Worm (Caenorhabditis elegans) whole organism, L4 larva: ENCODE results near the gene C47D12.5.

Experiments
- F10B5.3 ChIP-seq: sonication (generic microtip); optimal IDR thresholded peaks from 2 replicates; lab custom pipeline; 2016; ENCODE audit warnings: mild to moderate bottlenecking, missing genetic modification characterization, missing compliant biosample characterization
- T26A8.4 ChIP-seq: fragments of 200-800 bp; sonication (Bioruptor generic); IDR thresholded peaks from 2 replicates; pipeline ENCODE4 v1.3.6; 2022; ENCODE audit warnings: missing genetic modification characterization, missing compliant biosample characterization
- Y105C5A.15 ChIP-seq: fragments of 200-800 bp; sonication (Bioruptor generic); IDR thresholded peaks from 2 replicates; pipeline ENCODE4 v1.3.6; 2022; ENCODE audit warnings: missing genetic modification characterization, missing compliant biosample characterization
- Y5F2A.4 ChIP-seq: fragments of 200-800 bp; sonication (Bioruptor generic); optimal IDR thresholded peaks from 2 replicates; lab custom pipeline; 2018; ENCODE audit warnings: mild to moderate bottlenecking, missing genetic modification characterization, missing compliant biosample characterization
- ZK337.2 ChIP-seq: fragments of 200-800 bp; sonication (Bioruptor generic); IDR thresholded peaks from 2 replicates; pipeline ENCODE4 v1.3.6; 2022; ENCODE audit warnings: missing genetic modification reagents, missing genetic modification characterization, missing compliant biosample characterization
- ZK546.5 ChIP-seq, 2 experiments: sonication (generic microtip); optimal IDR thresholded peaks; 2 replicates each; lab custom pipeline; 2017; ENCODE audit warnings: missing biosample characterization in 2 of 2, missing genetic modification characterization in 2 of 2
- ama-1 ChIP-seq: fragments of 150-350 bp; optimal IDR thresholded peaks from 2 replicates; lab custom pipeline; 2014; ENCODE audit warnings: inconsistent platforms, mixed read lengths
- arid-1 ChIP-seq: fragments of 200-800 bp; sonication (Bioruptor generic); conservative IDR thresholded peaks from 2 replicates; pipeline ENCODE4 v1.3.6; 2022; ENCODE audit warnings: missing genetic modification reagents, missing genetic modification characterization, missing compliant biosample characterization
- ceh-20 ChIP-seq: fragments of 200-800 bp; sonication (Bioruptor generic); IDR thresholded peaks from 2 replicates; pipeline ENCODE4 v1.3.6; 2022; ENCODE audit warnings: missing genetic modification reagents, missing genetic modification characterization, missing compliant biosample characterization
- ces-1 ChIP-seq: fragments of 150-350 bp; sonication (generic microtip); optimal IDR thresholded peaks from 4 replicates; lab custom pipeline; 2014; ENCODE audit warnings: missing biosample characterization, missing genetic modification reagents, missing genetic modification characterization
- ctbp-1 ChIP-seq: fragments of 200-800 bp; sonication (Bioruptor generic); IDR thresholded peaks from 2 replicates; pipeline ENCODE4 v1.3.6; 2022; ENCODE audit warnings: missing genetic modification reagents, missing genetic modification characterization, missing compliant biosample characterization
- daf-12 ChIP-seq: fragments of 150-350 bp; optimal IDR thresholded peaks from 2 replicates; lab custom pipeline; 2014; ENCODE audit warnings: missing biosample characterization, missing genetic modification reagents, missing genetic modification characterization
- daf-16 ChIP-seq, 3 experiments: sonication (generic microtip); optimal IDR thresholded peaks; 2 replicates each; lab custom pipeline; 2016 to 2017; ENCODE audit warnings: missing genetic modification characterization in 3 of 3, missing genetic modification reagents in 3 of 3, mild to moderate bottlenecking in 2 of 3, missing compliant biosample characterization in 2 of 3, missing biosample characterization in 1 of 3, moderate library complexity in 1 of 3
- daf-19 ChIP-seq: fragments of 200-800 bp; sonication (Bioruptor generic); conservative IDR thresholded peaks from 2 replicates; pipeline ENCODE4 v1.3.6; 2022; ENCODE audit warnings: missing genetic modification characterization, missing compliant biosample characterization
- daf-8 ChIP-seq: fragments of 200-800 bp; sonication (Bioruptor generic); IDR thresholded peaks from 2 replicates; pipeline ENCODE4 v1.3.6; 2022; ENCODE audit warnings: missing genetic modification characterization, missing compliant biosample characterization
- dmd-8 ChIP-seq: fragments of 200-800 bp; sonication (Bioruptor generic); IDR thresholded peaks from 2 replicates; pipeline ENCODE4 v1.3.6; 2022; ENCODE audit warnings: missing genetic modification characterization, missing compliant biosample characterization
- dmd-9 ChIP-seq: fragments of 200-800 bp; sonication (Bioruptor generic); IDR thresholded peaks from 2 replicates; pipeline ENCODE4 v1.3.6; 2022; ENCODE audit warnings: missing genetic modification reagents, missing genetic modification characterization, missing compliant biosample characterization
- dpl-1 ChIP-seq: fragments of 150-350 bp; optimal IDR thresholded peaks from 2 replicates; lab custom pipeline; 2014; ENCODE audit warnings: missing biosample characterization, missing genetic modification reagents, missing genetic modification characterization
- duxl-1 ChIP-seq: sonication (generic microtip); optimal IDR thresholded peaks from 2 replicates; lab custom pipeline; 2016; ENCODE audit warnings: mild to moderate bottlenecking, missing genetic modification characterization, moderate library complexity, missing compliant biosample characterization; ENCODE audit not compliant: poor library complexity
- gei-8 ChIP-seq: fragments of 200-800 bp; sonication (Bioruptor generic); optimal IDR thresholded peaks from 2 replicates; lab custom pipeline; 2018; ENCODE audit warnings: mild to moderate bottlenecking, missing genetic modification characterization, missing compliant biosample characterization
- hif-1 ChIP-seq, 2 experiments: sonication (generic microtip); optimal IDR thresholded peaks; 2 replicates each; lab custom pipeline; 2016 to 2017; ENCODE audit warnings: missing compliant biosample characterization in 2 of 2, missing genetic modification characterization in 2 of 2, missing genetic modification reagents in 2 of 2, missing genotype in 2 of 2, mild to moderate bottlenecking in 1 of 2
- hlh-11 ChIP-seq: fragments of 200-800 bp; sonication (Bioruptor generic); optimal IDR thresholded peaks from 2 replicates; lab custom pipeline; 2018; ENCODE audit warnings: mild to moderate bottlenecking, missing genetic modification characterization, missing compliant biosample characterization
- lin-1 ChIP-seq: fragments of 200-800 bp; sonication (Bioruptor generic); IDR thresholded peaks from 2 replicates; pipeline ENCODE4 v1.3.6; 2022; ENCODE audit warnings: missing genetic modification reagents, missing genetic modification characterization, missing compliant biosample characterization
- lin-13 ChIP-seq: fragments of 150-350 bp; optimal IDR thresholded peaks from 2 replicates; lab custom pipeline; 2014; ENCODE audit warnings: missing biosample characterization, missing genetic modification reagents, missing genetic modification characterization
- lin-15B ChIP-seq: fragments of 150-350 bp; sonication (generic microtip); optimal IDR thresholded peaks from 3 replicates; lab custom pipeline; 2014; ENCODE audit warnings: missing biosample characterization, missing genetic modification characterization
- lin-29 ChIP-seq: fragments of 200-800 bp; sonication (Bioruptor generic); IDR thresholded peaks from 2 replicates; pipeline ENCODE4 v1.3.6; 2022; ENCODE audit warnings: missing genetic modification reagents, missing genetic modification characterization, missing compliant biosample characterization
- lin-38 ChIP-seq: fragments of 200-800 bp; sonication (Bioruptor generic); IDR thresholded peaks from 2 replicates; pipeline ENCODE4 v1.3.6; 2022; ENCODE audit warnings: missing genetic modification reagents, missing genetic modification characterization, missing compliant biosample characterization
- lir-3 ChIP-seq: sonication (generic microtip); optimal IDR thresholded peaks from 2 replicates; lab custom pipeline; 2016; ENCODE audit warnings: mild to moderate bottlenecking, missing genetic modification characterization, missing compliant biosample characterization
- madf-5 ChIP-seq, 2 experiments: fragments of 200-800 bp; sonication (Bioruptor generic); IDR thresholded peaks; 2 replicates each; pipeline ENCODE4 v1.3.6; 2022; ENCODE audit warnings: missing compliant biosample characterization in 2 of 2, missing genetic modification characterization in 2 of 2
- mdt-29 ChIP-seq: fragments of 200-800 bp; sonication (Bioruptor generic); IDR thresholded peaks from 2 replicates; pipeline ENCODE4 v1.3.6; 2022; ENCODE audit warnings: missing genetic modification reagents, missing genetic modification characterization, missing compliant biosample characterization
- mep-1 ChIP-seq: fragments of 150-350 bp; sonication (generic microtip); optimal IDR thresholded peaks from 3 replicates; lab custom pipeline; 2014; ENCODE audit warnings: missing biosample characterization, missing genetic modification characterization
- mxl-2 ChIP-seq: fragments of 200-800 bp; sonication (Bioruptor generic); conservative IDR thresholded peaks from 2 replicates; pipeline ENCODE4 v1.3.6; 2022; ENCODE audit warnings: missing genetic modification reagents, missing genetic modification characterization, missing compliant biosample characterization
- nhr-102 ChIP-seq: sonication (generic microtip); optimal IDR thresholded peaks from 2 replicates; lab custom pipeline; 2016; ENCODE audit warnings: mild to moderate bottlenecking, missing genetic modification characterization, moderate library complexity, missing compliant biosample characterization
- nhr-11 ChIP-seq: fragments of 150-350 bp; optimal IDR thresholded peaks from 2 replicates; lab custom pipeline; 2014; ENCODE audit warnings: missing biosample characterization, missing genetic modification characterization
- nhr-111 ChIP-seq: fragments of 200-800 bp; sonication (Bioruptor generic); optimal IDR thresholded peaks from 2 replicates; lab custom pipeline; 2018; ENCODE audit warnings: mild to moderate bottlenecking, missing genetic modification characterization, missing compliant biosample characterization
- nhr-237 ChIP-seq: sonication (generic microtip); optimal IDR thresholded peaks from 2 replicates; lab custom pipeline; 2017; ENCODE audit warnings: missing biosample characterization, missing genetic modification characterization
- nhr-25 ChIP-seq: sonication (generic microtip); optimal IDR thresholded peaks from 2 replicates; lab custom pipeline; 2017; ENCODE audit warnings: missing genetic modification characterization, mild to moderate bottlenecking, missing compliant biosample characterization, antibody characterized with exemption, moderate library complexity, borderline replicate concordance; ENCODE audit not compliant: insufficient read depth
- nhr-48 ChIP-seq: sonication (generic microtip); optimal IDR thresholded peaks from 2 replicates; lab custom pipeline; 2016; ENCODE audit warnings: mild to moderate bottlenecking, missing genetic modification characterization, missing compliant biosample characterization
- nhr-6 ChIP-seq: fragments of 150-350 bp; optimal IDR thresholded peaks from 2 replicates; lab custom pipeline; 2014; ENCODE audit warnings: missing biosample characterization, missing genetic modification characterization
- nhr-77 ChIP-seq: fragments of 150-350 bp; optimal IDR thresholded peaks from 2 replicates; lab custom pipeline; 2014; ENCODE audit warnings: missing biosample characterization, missing genetic modification characterization
- pha-4 ChIP-seq, 2 experiments: fragments of 150-350 bp in 1 of 2; fragments of 200-800 bp in 1 of 2; sonication (Bioruptor generic) in 1 of 2; IDR thresholded peaks in 1 of 2; optimal IDR thresholded peaks in 1 of 2; 2 replicates each; pipeline versions ENCODE4 v1.3.6 to Lab custom; 2014 to 2022; ENCODE audit warnings: missing genetic modification characterization in 2 of 2, missing genetic modification reagents in 2 of 2, missing biosample characterization in 1 of 2, missing compliant biosample characterization in 1 of 2
- rbr-2 ChIP-seq: sonication (generic microtip); optimal IDR thresholded peaks from 2 replicates; lab custom pipeline; 2016; ENCODE audit warnings: missing genotype, missing genetic modification characterization, missing compliant biosample characterization
- sdz-12 ChIP-seq: fragments of 200-800 bp; sonication (Bioruptor generic); optimal IDR thresholded peaks from 2 replicates; lab custom pipeline; 2018; ENCODE audit warnings: mild to moderate bottlenecking, missing genetic modification characterization, missing compliant biosample characterization
- snpc-4 ChIP-seq: fragments of 150-350 bp; optimal IDR thresholded peaks from 2 replicates; lab custom pipeline; 2014; ENCODE audit warnings: missing biosample characterization, missing genetic modification characterization
- unc-39 ChIP-seq: sonication (generic microtip); optimal IDR thresholded peaks from 2 replicates; lab custom pipeline; 2017; ENCODE audit warnings: missing biosample characterization, missing genetic modification characterization
- unc-62 ChIP-seq, 3 experiments: fragments of 150-350 bp in 1 of 3; sonication (generic microtip); optimal IDR thresholded peaks in 2 of 3; peaks in 1 of 3; 1 replicate in 1 of 3; 2 replicates in 2 of 3; lab custom pipeline; 2014 to 2017; ENCODE audit warnings: missing biosample characterization in 3 of 3, missing genetic modification characterization in 3 of 3, missing genetic modification reagents in 3 of 3, missing genotype in 1 of 3
- zfp-3 ChIP-seq: fragments of 200-800 bp; sonication (Bioruptor generic); conservative IDR thresholded peaks from 2 replicates; pipeline ENCODE4 v1.3.6; 2022; ENCODE audit warnings: missing genetic modification reagents, missing genetic modification characterization, missing compliant biosample characterization
- zip-2 ChIP-seq: fragments of 150-350 bp; optimal IDR thresholded peaks from 2 replicates; lab custom pipeline; 2014; ENCODE audit warnings: missing biosample characterization, missing genetic modification characterization
- ztf-11 ChIP-seq: fragments of 150-350 bp; optimal IDR thresholded peaks from 2 replicates; lab custom pipeline; 2014; ENCODE audit warnings: missing biosample characterization, missing genetic modification characterization

The C47D12.5 gene

DNA sequence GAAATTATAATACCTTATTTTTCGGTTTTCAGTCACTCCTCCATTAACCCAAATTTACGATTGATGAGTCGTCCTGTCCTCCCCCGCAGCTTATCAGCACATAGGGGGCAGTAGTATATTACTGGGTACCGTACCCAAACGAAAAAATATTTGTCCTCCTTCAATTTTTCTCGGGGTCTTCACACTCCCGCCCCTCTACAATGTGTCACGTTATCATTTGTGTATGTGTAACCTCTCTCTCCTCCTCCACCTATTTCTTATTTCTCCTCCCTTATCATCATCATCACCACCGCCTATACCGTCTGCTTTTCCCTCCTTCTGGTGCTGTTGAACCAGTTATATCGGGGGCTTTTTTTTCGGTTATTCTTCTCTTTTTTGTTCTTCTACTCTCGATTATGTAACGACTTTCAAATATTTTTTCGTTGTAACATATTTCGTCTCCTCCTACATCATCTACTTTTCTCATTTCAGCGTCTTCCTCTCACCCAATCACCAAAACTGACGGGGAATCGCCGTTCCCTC is 38.7 kb downstream of the C47D12.5 start, which contains the start of gene ghi-1 (continued):
- TF ChIP-seq F10B5.3 (tag; lab: Kevin White, UChicago) = no peak
- TF ChIP-seq nhr-111 (GFP tag; lab: Kevin White, UChicago) = no peak
- no peak for TF ChIP-seq nhr-11 (tag; lab: Kevin White, UChicago)
- no peak for TF ChIP-seq Y105C5A.15 (GFP tag; lab: Robert Waterston, UW)
- TF ChIP-seq sdz-12 (GFP tag; lab: Kevin White, UChicago) = no peak
- TF ChIP-seq ces-1 (GFP tag; lab: Kevin White, UChicago) = no peak
- no peak for TF ChIP-seq dmd-9 (GFP tag; lab: Robert Waterston, UW)
- TF ChIP-seq T26A8.4 (GFP tag; lab: Robert Waterston, UW) = no peak
- TF ChIP-seq lin-15B = no peak
- no peak for TF ChIP-seq daf-19
- no peak for TF ChIP-seq nhr-102 (tag; lab: Kevin White, UChicago)
- no peak for TF ChIP-seq mxl-2 (GFP tag; lab: Robert Waterston, UW)
- no peak for TF ChIP-seq lin-38 (GFP tag; lab: Robert Waterston, UW)
- peak; percentile 34 for TF ChIP-seq hlh-11 (tag; lab: Kevin White, UChicago)
- no peak for TF ChIP-seq ama-1
- no peak for TF ChIP-seq dpl-1 (GFP tag; lab: Kevin White, UChicago)
- no peak for TF ChIP-seq zfp-3 (GFP tag; lab: Robert Waterston, UW)
- no peak for TF ChIP-seq pha-4 (GFP tag; IDR thresholded peaks at IDR 0.05; lab: Robert Waterston, UW)
- TF ChIP-seq pha-4 (tag; optimal IDR thresholded peaks at IDR 0.05; lab: Kevin White, UChicago) = no peak
- TF ChIP-seq nhr-6 = no peak
- TF ChIP-seq hif-1 (tag; optimal IDR thresholded peaks at IDR 0.05; lab: Kevin White, UChicago) = no peak
- no peak for TF ChIP-seq snpc-4 (tag; lab: Kevin White, UChicago)
- no peak for TF ChIP-seq arid-1 (GFP tag; lab: Robert Waterston, UW)
- TF ChIP-seq lir-3 (tag; lab: Kevin White, UChicago) = no peak
- no peak for TF ChIP-seq nhr-237 (tag; lab: Kevin White, UChicago)
- no peak for TF ChIP-seq unc-39 (tag; lab: Kevin White, UChicago)
- no peak for TF ChIP-seq lin-1 (GFP tag; lab: Robert Waterston, UW)
- no peak for TF ChIP-seq madf-5 (GFP tag; IDR thresholded peaks at IDR 0.05; lab: Robert Waterston, UW)
- no peak for TF ChIP-seq ceh-20 (GFP tag; lab: Robert Waterston, UW)
- no peak for TF ChIP-seq ZK546.5 (tag; optimal IDR thresholded peaks at IDR 0.05; lab: Kevin White, UChicago)
- TF ChIP-seq daf-12 (tag; lab: Kevin White, UChicago) = no peak
- TF ChIP-seq zip-2 (tag; lab: Kevin White, UChicago) = no peak
- no peak for TF ChIP-seq ztf-11 (tag; lab: Kevin White, UChicago)
- TF ChIP-seq dmd-8 (GFP tag; lab: Robert Waterston, UW) = no peak
- TF ChIP-seq rbr-2 (tag; lab: Kevin White, UChicago) = no peak
- TF ChIP-seq gei-8 (GFP tag; lab: Kevin White, UChicago) = no peak
- no peak for TF ChIP-seq lin-29 (GFP tag; lab: Robert Waterston, UW)
- TF ChIP-seq nhr-77 (tag; lab: Kevin White, UChicago) = no peak
- no peak for TF ChIP-seq ctbp-1 (GFP tag; lab: Robert Waterston, UW)
- no peak for TF ChIP-seq daf-8 (GFP tag; lab: Robert Waterston, UW)
- TF ChIP-seq, all 104 proteins: peak for 12

DNA sequence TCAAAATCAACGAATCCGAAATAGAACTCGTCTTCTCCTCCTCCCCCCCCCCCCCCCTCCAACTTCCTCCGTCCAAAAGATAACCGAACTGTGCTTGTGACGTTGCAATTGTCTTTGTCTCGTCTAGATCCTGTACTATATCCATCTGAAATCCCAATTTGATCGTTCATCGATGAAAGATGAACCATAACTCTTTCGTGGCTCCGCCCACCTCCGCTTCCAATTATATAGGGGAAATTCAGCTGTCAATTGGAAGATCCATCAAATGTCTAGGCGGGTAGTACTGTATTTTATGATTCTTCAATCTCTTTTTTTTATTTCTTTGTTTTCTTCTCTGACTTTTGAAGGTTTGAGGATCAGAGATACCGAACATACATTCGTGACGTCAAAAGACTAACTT is 39.7 kb downstream of the C47D12.5 start:
- TF ChIP-seq lin-13 = no peak
- peak in 1 of 2 experiments; percentile 53 for TF ChIP-seq unc-62 (GFP tag; optimal IDR thresholded peaks at IDR 0.05 in 1 of 2; lab: Kevin White, UChicago)
- no peak for TF ChIP-seq unc-62 (tag; optimal IDR thresholded peaks at IDR 0.05; lab: Kevin White, UChicago)
- no peak for TF ChIP-seq nhr-25 (tag; lab: Kevin White, UChicago)
- TF ChIP-seq mep-1 (tag; lab: Kevin White, UChicago) = no peak
- TF ChIP-seq mdt-29 (GFP tag; lab: Robert Waterston, UW) = no peak
- no peak for TF ChIP-seq lin-15B
- no peak for TF ChIP-seq duxl-1 (tag; lab: Kevin White, UChicago)
- TF ChIP-seq nhr-111 (GFP tag; lab: Kevin White, UChicago) = no peak
- TF ChIP-seq T26A8.4 (GFP tag; lab: Robert Waterston, UW) = no peak
- no peak for TF ChIP-seq ZK337.2
- no peak for TF ChIP-seq daf-16 (GFP tag; optimal IDR thresholded peaks at IDR 0.05; lab: Kevin White, UChicago)
- TF ChIP-seq daf-16 (tag; optimal IDR thresholded peaks at IDR 0.05; lab: Kevin White, UChicago) = no peak
- peak; percentile 23 for TF ChIP-seq nhr-48
- TF ChIP-seq Y5F2A.4 (GFP tag; lab: Kevin White, UChicago) = no peak
- TF ChIP-seq rbr-2 (tag; lab: Kevin White, UChicago) = no peak
